Worm (Caenorhabditis elegans) whole organism, L2 larva: ENCODE data around the gene F32D8.7.

Experiments
- C34F6.9 ChIP-seq: fragments of 150-350 bp; optimal IDR thresholded peaks from 2 replicates; lab custom pipeline; 2014; ENCODE audit warnings: missing biosample characterization, missing genetic modification characterization
- F13H6.1 ChIP-seq: sonication (generic microtip); optimal IDR thresholded peaks from 2 replicates; lab custom pipeline; 2016; ENCODE audit warnings: missing genetic modification characterization, missing compliant biosample characterization
- R02D3.7 ChIP-seq: fragments of 150-350 bp; optimal IDR thresholded peaks from 2 replicates; lab custom pipeline; 2014; ENCODE audit warnings: missing biosample characterization, missing genetic modification characterization
- ZK546.5 ChIP-seq: sonication (generic microtip); optimal IDR thresholded peaks from 2 replicates; lab custom pipeline; 2017; ENCODE audit warnings: missing biosample characterization, missing genetic modification characterization
- alr-1 ChIP-seq: fragments of 150-350 bp; optimal IDR thresholded peaks from 2 replicates; lab custom pipeline; 2014; ENCODE audit warnings: missing biosample characterization, missing genetic modification characterization
- aly-2 ChIP-seq: fragments of 150-350 bp; optimal IDR thresholded peaks from 2 replicates; lab custom pipeline; 2014; ENCODE audit warnings: missing biosample characterization, missing genetic modification characterization
- ama-1 ChIP-seq: fragments of 150-350 bp; optimal IDR thresholded peaks from 2 replicates; lab custom pipeline; 2018; ENCODE audit warnings: inconsistent platforms
- blmp-1 ChIP-seq: sonication (generic microtip); optimal IDR thresholded peaks from 2 replicates; lab custom pipeline; 2017; ENCODE audit warnings: missing genetic modification characterization, mild to moderate bottlenecking, missing compliant biosample characterization, antibody characterized with exemption, moderate library complexity; ENCODE audit not compliant: insufficient read depth
- ceh-16 ChIP-seq: fragments of 150-350 bp; optimal IDR thresholded peaks from 2 replicates; lab custom pipeline; 2014; ENCODE audit warnings: missing biosample characterization, missing genetic modification characterization
- ceh-82 ChIP-seq: fragments of 150-350 bp; optimal IDR thresholded peaks from 2 replicates; lab custom pipeline; 2014; ENCODE audit warnings: missing biosample characterization, missing genetic modification characterization
- crh-2 ChIP-seq: sonication (generic microtip); optimal IDR thresholded peaks from 2 replicates; lab custom pipeline; 2017; ENCODE audit warnings: missing biosample characterization, missing genetic modification characterization
- dmd-4 ChIP-seq: sonication (generic microtip); optimal IDR thresholded peaks from 2 replicates; lab custom pipeline; 2017; ENCODE audit warnings: missing biosample characterization, missing genetic modification characterization
- egl-27 ChIP-seq: sonication (generic microtip); optimal IDR thresholded peaks from 3 replicates; lab custom pipeline; 2017; ENCODE audit warnings: missing biosample characterization, missing genetic modification reagents, missing genetic modification characterization
- elt-1 ChIP-seq: fragments of 150-350 bp; optimal IDR thresholded peaks from 2 replicates; lab custom pipeline; 2014; ENCODE audit warnings: missing biosample characterization, missing genetic modification characterization
- fos-1 ChIP-seq: fragments of 150-350 bp; optimal IDR thresholded peaks from 2 replicates; lab custom pipeline; 2014; ENCODE audit warnings: missing biosample characterization, missing genetic modification characterization
- gmeb-1 ChIP-seq: fragments of 150-350 bp; optimal IDR thresholded peaks from 2 replicates; lab custom pipeline; 2014; ENCODE audit warnings: missing biosample characterization, missing genetic modification characterization
- lin-13 ChIP-seq: fragments of 150-350 bp; optimal IDR thresholded peaks from 2 replicates; lab custom pipeline; 2014; ENCODE audit warnings: missing biosample characterization, missing genetic modification reagents, missing genetic modification characterization
- lin-39 ChIP-seq: fragments of 150-350 bp; optimal IDR thresholded peaks from 2 replicates; lab custom pipeline; 2014; ENCODE audit warnings: missing biosample characterization, missing genetic modification reagents, missing genetic modification characterization
- lsy-2 ChIP-seq, 2 experiments: fragments of 150-350 bp in 1 of 2; sonication (generic microtip) in 1 of 2; optimal IDR thresholded peaks; 2 replicates each; lab custom pipeline; 2014 to 2017; ENCODE audit warnings: missing biosample characterization in 2 of 2, missing genetic modification characterization in 2 of 2
- mab-5 ChIP-seq: fragments of 150-350 bp; optimal IDR thresholded peaks from 2 replicates; lab custom pipeline; 2014; ENCODE audit warnings: missing biosample characterization, missing genetic modification characterization
- mbf-1 ChIP-seq: sonication (generic microtip); optimal IDR thresholded peaks from 2 replicates; lab custom pipeline; 2017; ENCODE audit warnings: missing biosample characterization, missing genetic modification characterization
- mdl-1 ChIP-seq, 2 experiments: fragments of 150-350 bp in 1 of 2; sonication (generic microtip) in 1 of 2; optimal IDR thresholded peaks; 2 replicates each; lab custom pipeline; 2017; ENCODE audit warnings: missing biosample characterization in 2 of 2, missing genetic modification characterization in 2 of 2
- nhr-10 ChIP-seq: sonication (generic microtip); optimal IDR thresholded peaks from 2 replicates; lab custom pipeline; 2017; ENCODE audit warnings: missing biosample characterization, missing genetic modification characterization
- nhr-11 ChIP-seq: fragments of 150-350 bp; optimal IDR thresholded peaks from 2 replicates; lab custom pipeline; 2014; ENCODE audit warnings: missing biosample characterization, missing genetic modification characterization
- nhr-12 ChIP-seq: fragments of 150-350 bp; optimal IDR thresholded peaks from 2 replicates; lab custom pipeline; 2014; ENCODE audit warnings: missing biosample characterization, missing genetic modification characterization
- nhr-129 ChIP-seq: fragments of 150-350 bp; optimal IDR thresholded peaks from 2 replicates; lab custom pipeline; 2014; ENCODE audit warnings: missing biosample characterization, missing genetic modification characterization
- nhr-21 ChIP-seq: fragments of 150-350 bp; optimal IDR thresholded peaks from 2 replicates; lab custom pipeline; 2014; ENCODE audit warnings: missing biosample characterization, missing genetic modification characterization
- nhr-23 ChIP-seq: fragments of 150-350 bp; optimal IDR thresholded peaks from 2 replicates; lab custom pipeline; 2014; ENCODE audit warnings: missing biosample characterization, missing genetic modification reagents, missing genetic modification characterization
- nhr-237 ChIP-seq: fragments of 150-350 bp; optimal IDR thresholded peaks from 2 replicates; lab custom pipeline; 2014; ENCODE audit warnings: missing biosample characterization, missing genetic modification characterization
- nhr-25 ChIP-seq: fragments of 150-350 bp; sonication (generic microtip); optimal IDR thresholded peaks from 3 replicates; lab custom pipeline; 2014; ENCODE audit warnings: missing biosample characterization, missing genetic modification characterization
- nhr-6 ChIP-seq: fragments of 150-350 bp; optimal IDR thresholded peaks from 2 replicates; lab custom pipeline; 2014; ENCODE audit warnings: missing biosample characterization, missing genetic modification characterization
- peb-1 ChIP-seq: fragments of 150-350 bp; optimal IDR thresholded peaks from 2 replicates; lab custom pipeline; 2014; ENCODE audit warnings: missing biosample characterization, missing genetic modification characterization
- sem-4 ChIP-seq: fragments of 150-350 bp; optimal IDR thresholded peaks from 2 replicates; lab custom pipeline; 2014; ENCODE audit warnings: missing biosample characterization, missing genetic modification reagents, missing genetic modification characterization
- sma-3 ChIP-seq: sonication (generic microtip); optimal IDR thresholded peaks from 2 replicates; lab custom pipeline; 2016; ENCODE audit warnings: missing genetic modification reagents, missing genetic modification characterization, missing compliant biosample characterization
- sma-9 ChIP-seq, 2 experiments: fragments of 150-350 bp in 1 of 2; sonication (generic microtip) in 1 of 2; optimal IDR thresholded peaks; 2 replicates each; lab custom pipeline; 2014 to 2016; ENCODE audit warnings: missing genetic modification characterization in 2 of 2, mild to moderate bottlenecking in 1 of 2, missing biosample characterization in 1 of 2, missing compliant biosample characterization in 1 of 2, missing genetic modification reagents in 1 of 2, moderate library complexity in 1 of 2
- unc-39 ChIP-seq: fragments of 150-350 bp; optimal IDR thresholded peaks from 2 replicates; lab custom pipeline; 2014; ENCODE audit warnings: missing biosample characterization, missing genetic modification characterization
- unc-55 ChIP-seq: fragments of 150-350 bp; sonication (generic microtip); optimal IDR thresholded peaks from 3 replicates; lab custom pipeline; 2014; ENCODE audit warnings: missing biosample characterization, missing genetic modification reagents, missing genetic modification characterization
- unc-62 ChIP-seq: fragments of 150-350 bp; optimal IDR thresholded peaks from 2 replicates; lab custom pipeline; 2014; ENCODE audit warnings: missing biosample characterization, missing genetic modification reagents, missing genetic modification characterization
- zag-1 ChIP-seq: fragments of 150-350 bp; optimal IDR thresholded peaks from 2 replicates; lab custom pipeline; 2014; ENCODE audit warnings: missing biosample characterization, missing genetic modification characterization
- ztf-11 ChIP-seq: sonication (generic microtip); optimal IDR thresholded peaks from 2 replicates; lab custom pipeline; 2017; ENCODE audit warnings: missing biosample characterization, missing genetic modification characterization
- ztf-4 ChIP-seq: fragments of 150-350 bp; optimal IDR thresholded peaks from 2 replicates; lab custom pipeline; 2014; ENCODE audit warnings: missing biosample characterization, missing genetic modification characterization

Gene F32D8.7

DNA sequence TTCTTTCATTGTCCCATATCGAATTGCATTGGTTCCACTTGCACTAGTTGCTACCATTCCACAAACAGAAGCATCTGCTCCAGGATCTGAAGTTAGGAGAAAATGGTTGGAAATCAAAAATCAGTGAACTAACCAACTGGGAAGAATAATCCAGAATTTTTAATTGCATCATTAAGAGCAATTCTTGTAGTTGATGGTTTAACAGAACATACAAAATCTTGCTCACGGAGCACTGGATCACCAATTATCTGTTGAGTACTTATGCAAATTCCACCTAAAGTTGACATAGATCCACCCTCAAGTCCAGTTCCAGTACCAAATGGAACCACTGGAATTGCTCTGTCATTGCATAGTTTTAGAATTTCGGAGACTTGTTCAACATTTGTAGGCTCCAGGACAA lies 8.5 kb upstream of the F32D8.7 start:
- TF ChIP-seq alr-1 (no peak), ama-1 (lab: Kevin White, UChicago) (peak; percentile 47)

DNA sequence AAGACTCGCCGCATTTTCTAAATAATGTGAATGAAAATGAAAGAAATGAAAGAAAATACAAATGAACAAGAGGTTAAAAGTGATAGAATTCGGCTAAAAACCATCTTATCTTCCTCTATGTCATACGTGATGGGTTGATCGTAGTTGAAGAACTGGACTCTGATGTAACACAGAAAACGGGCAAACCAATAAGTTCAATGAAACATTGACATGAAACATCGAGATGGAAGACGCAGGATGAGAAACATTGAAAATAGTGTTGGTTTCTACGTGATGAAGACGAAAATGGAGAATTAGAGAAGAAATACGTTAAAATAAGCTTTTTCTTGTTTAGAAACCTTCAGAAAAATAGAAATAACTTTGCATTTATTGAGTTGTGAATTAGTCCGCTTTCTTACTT lies 7.3 kb upstream of the F32D8.7 start, which contains the start of gene F32D8.12:
F32D8.12 (minus strand) TSS at position 48 of the 400 bp plus-strand sequence.
- TF ChIP-seq aly-2 (tag; lab: Kevin White, UChicago), result no peak
- no peak for TF ChIP-seq zag-1 (tag; lab: Kevin White, UChicago)
- TF ChIP-seq lsy-2 (tag; optimal IDR thresholded peaks at IDR 0.05; lab: Kevin White, UChicago), result peak in 1 of 2 experiments; percentile 55
- no peak for TF ChIP-seq ZK546.5
- no peak for TF ChIP-seq sem-4 (tag; lab: Kevin White, UChicago)
- TF ChIP-seq crh-2 (tag; lab: Kevin White, UChicago), result peak; percentile 34
- peak; percentile 42 for TF ChIP-seq nhr-25 (tag; lab: Kevin White, UChicago)
- TF ChIP-seq nhr-10 (tag; lab: Kevin White, UChicago), result no peak
- TF ChIP-seq alr-1, result no peak
- TF ChIP-seq unc-55 (GFP tag; lab: Kevin White, UChicago), result peak; percentile 20
- TF ChIP-seq F13H6.1 (tag; lab: Kevin White, UChicago), result peak; percentile 16
- no peak for TF ChIP-seq dmd-4 (tag; lab: Kevin White, UChicago)
- TF ChIP-seq nhr-23 (tag; lab: Kevin White, UChicago), result no peak
- TF ChIP-seq fos-1 (tag; lab: Kevin White, UChicago), result peak; percentile 61
- TF ChIP-seq ztf-4 (tag; lab: Kevin White, UChicago), result no peak
- TF ChIP-seq ceh-16, result no peak
- TF ChIP-seq nhr-129 (tag; lab: Kevin White, UChicago), result peak; percentile 73
- TF ChIP-seq sma-3 (GFP tag; lab: Kevin White, UChicago), result peak; percentile 6
- peak; percentile 64 for TF ChIP-seq nhr-21 (tag; lab: Kevin White, UChicago)
- TF ChIP-seq C34F6.9 (tag; lab: Kevin White, UChicago), result peak; percentile 49
- TF ChIP-seq sma-9 (GFP tag; optimal IDR thresholded peaks at IDR 0.05; lab: Kevin White, UChicago), result peak; percentile 18
- TF ChIP-seq sma-9 (tag; optimal IDR thresholded peaks at IDR 0.05; lab: Kevin White, UChicago), result no peak
- peak; percentile 13 for TF ChIP-seq blmp-1 (tag; lab: Kevin White, UChicago)
- peak; percentile 51 for TF ChIP-seq gmeb-1 (tag; lab: Kevin White, UChicago)
- TF ChIP-seq lin-13 (GFP tag; lab: Kevin White, UChicago), result no peak
- TF ChIP-seq, all 48 proteins: peak for 13

DNA sequence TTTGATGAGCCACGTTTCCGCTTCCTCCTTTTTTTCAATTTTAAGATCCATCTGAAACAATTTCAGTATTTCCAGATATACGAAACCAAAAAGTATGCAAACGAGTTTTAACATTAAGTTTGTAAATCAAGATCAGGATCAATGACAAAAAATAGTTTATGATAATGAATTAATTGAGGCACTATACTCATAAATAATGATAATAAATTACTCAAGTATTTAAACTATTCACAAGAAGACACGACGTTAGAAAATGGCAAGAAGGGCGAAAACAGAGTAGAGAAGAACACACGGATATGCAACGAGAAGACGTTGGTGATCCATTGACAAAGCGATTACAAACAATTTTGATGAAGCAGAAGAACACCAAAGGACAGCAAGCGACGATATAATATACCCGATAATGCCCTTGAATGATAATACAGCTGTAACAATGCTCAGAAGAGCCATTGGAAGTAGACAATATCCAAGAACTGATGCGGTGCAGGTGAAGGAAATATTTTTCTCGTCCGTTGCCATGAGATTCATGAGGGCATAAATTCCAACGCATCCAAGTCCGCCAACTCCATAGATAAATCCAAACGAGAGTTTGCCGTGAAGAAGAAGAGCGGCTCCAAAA lies 4.6 kb upstream of the F32D8.7 start, which contains the start of gene F32D8.4:
F32D8.4 (minus strand) TSS at position 51 of the 619 bp plus-strand sequence.
- no peak for TF ChIP-seq ceh-16
- TF ChIP-seq lin-13 (GFP tag; lab: Kevin White, UChicago), result no peak
- no peak for TF ChIP-seq sma-3 (GFP tag; lab: Kevin White, UChicago)
- TF ChIP-seq fos-1 (tag; lab: Kevin White, UChicago), result no peak
- TF ChIP-seq ceh-82 (tag; lab: Kevin White, UChicago), result no peak
- no peak for TF ChIP-seq C34F6.9 (tag; lab: Kevin White, UChicago)
- no peak for TF ChIP-seq crh-2 (tag; lab: Kevin White, UChicago)
- TF ChIP-seq nhr-23 (tag; lab: Kevin White, UChicago), result no peak
- no peak for TF ChIP-seq nhr-21 (tag; lab: Kevin White, UChicago)

DNA sequence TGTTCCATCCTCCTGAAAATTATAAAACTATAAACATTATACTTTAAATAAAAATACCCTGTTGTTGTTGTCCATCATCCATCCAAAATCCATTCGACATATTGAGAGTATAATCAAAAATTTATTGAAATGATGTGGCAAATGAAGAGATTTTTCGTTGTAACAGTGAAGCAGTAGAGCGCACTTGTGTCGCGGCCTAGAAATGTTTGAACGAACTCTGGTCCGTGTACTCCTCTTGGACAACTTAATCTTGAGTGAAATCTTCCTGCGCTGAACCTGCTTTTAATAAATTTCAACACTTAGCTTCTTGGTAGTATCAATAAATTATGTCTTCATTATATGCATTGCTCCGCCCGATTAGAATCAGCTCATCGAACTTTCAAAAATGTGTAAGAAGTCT lies 3.6 kb upstream of the F32D8.7 start, which contains the start of the genes F32D8.14 and F32D8.5:
F32D8.14 (minus strand) TSS at position 188 of the 400 bp plus-strand sequence.
F32D8.5 (plus strand) TSS at position 200 of the 400 bp plus-strand sequence.
- TF ChIP-seq fos-1 (tag; lab: Kevin White, UChicago) (peak; percentile 59), lsy-2 (tag; optimal IDR thresholded peaks at IDR 0.05; lab: Kevin White, UChicago) (peak; percentile 56 to 89), mbf-1 (tag; lab: Kevin White, UChicago) (no peak), nhr-6 (peak; percentile 84), mab-5 (tag; lab: Kevin White, UChicago) (peak; percentile 23), alr-1 (no peak), ceh-82 (tag; lab: Kevin White, UChicago) (peak; percentile 29), elt-1 (no peak), nhr-10 (tag; lab: Kevin White, UChicago) (no peak), R02D3.7 (no peak), ceh-16 (no peak), F13H6.1 (tag; lab: Kevin White, UChicago) (peak; percentile 85), peb-1 (tag; lab: Kevin White, UChicago) (no peak), aly-2 (tag; lab: Kevin White, UChicago) (no peak), lin-39 (tag; lab: Kevin White, UChicago) (no peak), mdl-1 (tag; optimal IDR thresholded peaks at IDR 0.05; lab: Kevin White, UChicago) (no peak), nhr-237 (tag; lab: Kevin White, UChicago) (no peak), nhr-21 (tag; lab: Kevin White, UChicago) (peak; percentile 69), ztf-11 (tag; lab: Kevin White, UChicago) (no peak), unc-62 (GFP tag; lab: Kevin White, UChicago) (no peak), ama-1 (lab: Kevin White, UChicago) (no peak), unc-39 (no peak), zag-1 (tag; lab: Kevin White, UChicago) (no peak), crh-2 (tag; lab: Kevin White, UChicago) (peak; percentile 94), ZK546.5 (peak; percentile 73), dmd-4 (tag; lab: Kevin White, UChicago) (no peak), sma-9 (GFP tag; optimal IDR thresholded peaks at IDR 0.05; lab: Kevin White, UChicago) (peak; percentile 93), sma-9 (tag; optimal IDR thresholded peaks at IDR 0.05; lab: Kevin White, UChicago) (no peak), nhr-12 (tag; lab: Kevin White, UChicago) (no peak), gmeb-1 (tag; lab: Kevin White, UChicago) (peak; percentile 81), nhr-129 (tag; lab: Kevin White, UChicago) (peak; percentile 81), blmp-1 (tag; lab: Kevin White, UChicago) (peak; percentile 70), unc-55 (GFP tag; lab: Kevin White, UChicago) (peak; percentile 88), egl-27 (tag; lab: Kevin White, UChicago) (peak; percentile 2), nhr-11 (tag; lab: Kevin White, UChicago) (no peak)
